Fruit fly (Drosophila melanogaster) whole organism, embryonic: ENCODE data around the gene Rh4.

Source experiments
- CG10321 ChIP-seq: fragments of 200-800 bp; sonication (Bioruptor generic); IDR thresholded peaks from 2 replicates; pipeline ENCODE4 v1.3.6; 2022; ENCODE audit warnings: missing biosample characterization, missing genetic modification characterization
- CG11247 ChIP-seq: fragments of 200-800 bp; sonication (Bioruptor generic); IDR thresholded peaks from 2 replicates; pipeline ENCODE4 v1.3.6; 2022; ENCODE audit warnings: missing biosample characterization, missing genetic modification characterization
- CG11456 ChIP-seq: fragments of 200-800 bp; sonication (Bioruptor generic); IDR thresholded peaks from 3 replicates; pipeline ENCODE4 v1.3.6; 2022; ENCODE audit warnings: missing biosample characterization, missing genetic modification characterization
- CG12236 ChIP-seq: fragments of 200-800 bp; sonication (Bioruptor generic); optimal IDR thresholded peaks from 2 replicates; lab custom pipeline; 2016; ENCODE audit warnings: missing biosample characterization, missing genetic modification characterization
- CG12744 ChIP-seq: fragments of 200-800 bp; sonication (Bioruptor generic); optimal IDR thresholded peaks from 2 replicates; lab custom pipeline; 2016; ENCODE audit warnings: missing biosample characterization, missing genetic modification characterization
- CG15514 ChIP-seq: fragments of 200-800 bp; sonication (Bioruptor generic); optimal IDR thresholded peaks from 3 replicates; lab custom pipeline; 2017; ENCODE audit warnings: missing biosample characterization, missing genetic modification characterization, mild to moderate bottlenecking, moderate library complexity, missing genetic modification reagents
- CG17186 ChIP-seq: fragments of 200-800 bp; sonication (Bioruptor generic); optimal IDR thresholded peaks from 3 replicates; lab custom pipeline; 2017; ENCODE audit warnings: missing biosample characterization, missing genetic modification reagents, missing genetic modification characterization
- CG17328 ChIP-seq: fragments of 200-800 bp; sonication (Bioruptor generic); IDR thresholded peaks from 2 replicates; pipeline ENCODE4 v1.3.6; 2022; ENCODE audit warnings: missing biosample characterization, missing genetic modification characterization
- CG17829 ChIP-seq: fragments of 200-800 bp; optimal IDR thresholded peaks from 2 replicates; lab custom pipeline; 2019; ENCODE audit warnings: missing biosample characterization, mild to moderate bottlenecking, missing genetic modification characterization, moderate library complexity
- CG2129 ChIP-seq: fragments of 200-800 bp; sonication (Bioruptor generic); IDR thresholded peaks from 2 replicates; pipeline ENCODE4 v1.3.6; 2022; ENCODE audit warnings: missing biosample characterization, missing genetic modification characterization; ENCODE audit not compliant: partially characterized antibody
- CG30403 ChIP-seq: fragments of 200-800 bp; sonication (Bioruptor generic); optimal IDR thresholded peaks from 3 replicates; lab custom pipeline; 2016; ENCODE audit warnings: missing biosample characterization, missing genetic modification characterization
- CG34224 ChIP-seq: fragments of 200-800 bp; sonication (Bioruptor generic); IDR thresholded peaks from 3 replicates; pipeline ENCODE4 v1.3.6; 2022; ENCODE audit warnings: missing biosample characterization, missing genetic modification characterization; ENCODE audit not compliant: partially characterized antibody
- CG3847 ChIP-seq: fragments of 200-800 bp; sonication (Bioruptor generic); IDR thresholded peaks from 2 replicates; pipeline ENCODE4 v1.3.6; 2022; ENCODE audit warnings: missing biosample characterization, missing genetic modification characterization
- CG4360 ChIP-seq: fragments of 200-800 bp; sonication (Bioruptor generic); IDR thresholded peaks from 2 replicates; pipeline ENCODE4 v1.3.6; 2022; ENCODE audit warnings: missing biosample characterization, missing genetic modification characterization
- CG4424 ChIP-seq: fragments of 200-800 bp; sonication (Bioruptor generic); optimal IDR thresholded peaks from 3 replicates; lab custom pipeline; 2016; ENCODE audit warnings: missing biosample characterization, missing genetic modification characterization
- CG5180 ChIP-seq: fragments of 200-800 bp; sonication (Bioruptor generic); optimal IDR thresholded peaks from 3 replicates; lab custom pipeline; 2017; ENCODE audit warnings: missing biosample characterization, missing genetic modification characterization, mild to moderate bottlenecking, moderate library complexity, missing genetic modification reagents
- CG5953 ChIP-seq: fragments of 200-800 bp; sonication (Bioruptor generic); IDR thresholded peaks from 2 replicates; pipeline ENCODE4 v1.3.6; 2022; ENCODE audit warnings: missing biosample characterization, missing genetic modification characterization
- CG8089 ChIP-seq: fragments of 200-800 bp; sonication (Bioruptor generic); optimal IDR thresholded peaks from 3 replicates; lab custom pipeline; 2016; ENCODE audit warnings: missing biosample characterization, missing genetic modification characterization
- CG9797 ChIP-seq: fragments of 200-800 bp; sonication (Bioruptor generic); optimal IDR thresholded peaks from 3 replicates; lab custom pipeline; 2018; ENCODE audit warnings: missing biosample characterization, mild to moderate bottlenecking, missing genetic modification characterization
- CTCF ChIP-seq: fragments of 200-800 bp; sonication (Bioruptor generic); optimal IDR thresholded peaks from 2 replicates; lab custom pipeline; 2017; ENCODE audit warnings: missing biosample characterization, mild to moderate bottlenecking, missing genetic modification characterization, moderate library complexity
- Camta ChIP-seq: fragments of 200-800 bp; sonication (Bioruptor generic); optimal IDR thresholded peaks from 2 replicates; lab custom pipeline; 2016; ENCODE audit warnings: missing biosample characterization, missing genetic modification characterization
- CoRest ChIP-seq: fragments of 200-800 bp; sonication (Bioruptor generic); optimal IDR thresholded peaks from 3 replicates; lab custom pipeline; 2018; ENCODE audit warnings: missing biosample characterization, mild to moderate bottlenecking, missing genetic modification characterization, moderate library complexity
- GATAe ChIP-seq: fragments of 200-800 bp; sonication (Bioruptor generic); conservative IDR thresholded peaks from 2 replicates; pipeline ENCODE4 v1.3.6; 2022; ENCODE audit warnings: missing biosample characterization, missing genetic modification characterization
- Gug ChIP-seq: fragments of 200-800 bp; sonication (Bioruptor generic); IDR thresholded peaks from 4 replicates; pipeline ENCODE4 v1.3.6; 2022; ENCODE audit warnings: missing biosample characterization, missing genetic modification characterization
- Hr39 ChIP-seq: fragments of >200 bp; optimal IDR thresholded peaks from 2 replicates; lab custom pipeline; 2017
- MBD-R2 ChIP-seq: fragments of 200-800 bp; sonication (Bioruptor generic); IDR thresholded peaks from 2 replicates; pipeline ENCODE4 v1.3.6; 2022; ENCODE audit warnings: missing biosample characterization, missing genetic modification characterization
- Nf-YA ChIP-seq: fragments of 200-800 bp; sonication (Bioruptor generic); IDR thresholded peaks from 2 replicates; pipeline ENCODE4 v1.3.6; 2022; ENCODE audit warnings: missing biosample characterization, missing genetic modification characterization
- Oaz ChIP-seq: fragments of 200-800 bp; sonication (Bioruptor generic); IDR thresholded peaks from 2 replicates; pipeline ENCODE4 v1.3.6; 2022; ENCODE audit warnings: missing biosample characterization, missing genetic modification characterization
- Sox102F ChIP-seq: fragments of 200-800 bp; sonication (Bioruptor generic); optimal IDR thresholded peaks from 2 replicates; lab custom pipeline; 2018; ENCODE audit warnings: missing biosample characterization, mild to moderate bottlenecking, missing genetic modification characterization, moderate library complexity
- ato ChIP-seq: fragments of 200-800 bp; sonication (Bioruptor generic); IDR thresholded peaks from 2 replicates; pipeline ENCODE4 v1.3.6; 2022; ENCODE audit warnings: missing biosample characterization, missing genetic modification characterization; ENCODE audit not compliant: partially characterized antibody
- cg ChIP-seq: fragments of 200-800 bp; sonication (Bioruptor generic); optimal IDR thresholded peaks from 3 replicates; lab custom pipeline; 2019; ENCODE audit warnings: missing biosample characterization, mild to moderate bottlenecking, missing genetic modification characterization, moderate library complexity
- chif ChIP-seq, 2 experiments: fragments of 200-800 bp; sonication (Bioruptor generic); optimal IDR thresholded peaks; 3 replicates each; lab custom pipeline; 2016; ENCODE audit warnings: missing biosample characterization in 2 of 2, missing genetic modification characterization in 2 of 2
- ci ChIP-seq: fragments of 200-800 bp; sonication (Bioruptor generic); IDR thresholded peaks from 3 replicates; pipeline ENCODE4 v1.3.6; 2022; ENCODE audit warnings: missing biosample characterization, missing genetic modification characterization
- dan ChIP-seq: fragments of 200-800 bp; sonication (Bioruptor generic); IDR thresholded peaks from 2 replicates; pipeline ENCODE4 v1.3.6; 2022; ENCODE audit warnings: missing biosample characterization, missing genetic modification characterization
- eve ChIP-seq, 2 experiments: fragments of >200 bp; optimal IDR thresholded peaks; 2 replicates each; lab custom pipeline; 2017; ENCODE audit warnings: missing biosample characterization in 2 of 2, missing genetic modification characterization in 2 of 2
- gt ChIP-seq: fragments of 200-800 bp; sonication (Bioruptor generic); IDR thresholded peaks from 2 replicates; pipeline ENCODE4 v1.3.6; 2022; ENCODE audit warnings: missing biosample characterization, missing genetic modification characterization
- hbn ChIP-seq: fragments of 200-800 bp; sonication (Bioruptor generic); IDR thresholded peaks from 2 replicates; pipeline ENCODE4 v1.3.6; 2022; ENCODE audit warnings: missing biosample characterization, missing genetic modification characterization; ENCODE audit not compliant: partially characterized antibody
- kah ChIP-seq: fragments of 200-800 bp; sonication (Bioruptor generic); optimal IDR thresholded peaks from 2 replicates; lab custom pipeline; 2018; ENCODE audit warnings: missing biosample characterization, mild to moderate bottlenecking, missing genetic modification characterization
- lab ChIP-seq: fragments of 200-800 bp; sonication (Bioruptor generic); optimal IDR thresholded peaks from 3 replicates; lab custom pipeline; 2017; ENCODE audit warnings: missing biosample characterization, missing genetic modification characterization, mild to moderate bottlenecking, moderate library complexity, missing genetic modification reagents
- mirr ChIP-seq: fragments of 200-800 bp; sonication (Bioruptor generic); optimal IDR thresholded peaks from 3 replicates; lab custom pipeline; 2018; ENCODE audit warnings: missing biosample characterization, mild to moderate bottlenecking, missing genetic modification characterization
- nom ChIP-seq: fragments of 200-800 bp; sonication (Bioruptor generic); optimal IDR thresholded peaks from 2 replicates; lab custom pipeline; 2017; ENCODE audit warnings: missing biosample characterization, missing genetic modification characterization, mild to moderate bottlenecking, moderate library complexity, missing genetic modification reagents
- rib ChIP-seq: fragments of 200-800 bp; sonication (Bioruptor generic); IDR thresholded peaks from 2 replicates; pipeline ENCODE4 v1.3.6; 2022; ENCODE audit warnings: missing biosample characterization, missing genetic modification characterization
- run ChIP-seq: fragments of 200-800 bp; sonication (Bioruptor generic); optimal IDR thresholded peaks from 3 replicates; lab custom pipeline; 2018; ENCODE audit warnings: missing biosample characterization, mild to moderate bottlenecking, missing genetic modification characterization
- sisA ChIP-seq: fragments of 200-800 bp; sonication (Bioruptor generic); IDR thresholded peaks from 2 replicates; pipeline ENCODE4 v1.3.6; 2022; ENCODE audit warnings: missing biosample characterization, missing genetic modification characterization
- slp2 ChIP-seq: fragments of 200-800 bp; sonication (Bioruptor generic); optimal IDR thresholded peaks from 2 replicates; lab custom pipeline; 2016; ENCODE audit warnings: missing biosample characterization, missing genetic modification characterization
- tgo ChIP-seq: fragments of 200-800 bp; sonication (Bioruptor generic); IDR thresholded peaks from 3 replicates; pipeline ENCODE4 v1.3.6; 2022; ENCODE audit warnings: missing biosample characterization, missing genetic modification characterization
- tin ChIP-seq: fragments of 200-800 bp; sonication (Bioruptor generic); optimal IDR thresholded peaks from 3 replicates; lab custom pipeline; 2016; ENCODE audit warnings: missing biosample characterization, missing genetic modification characterization
- ttk ChIP-seq: fragments of 200-800 bp; sonication (Bioruptor generic); IDR thresholded peaks from 2 replicates; pipeline ENCODE4 v2.1.2; 2022; ENCODE audit warnings: missing biosample characterization, missing genetic modification characterization
- unc-4 ChIP-seq: fragments of 200-800 bp; sonication (Bioruptor generic); IDR thresholded peaks from 2 replicates; pipeline ENCODE4 v1.3.6; 2022; ENCODE audit warnings: missing biosample characterization, missing genetic modification characterization; ENCODE audit not compliant: partially characterized antibody
- unpg ChIP-seq: fragments of 200-800 bp; sonication (Bioruptor generic); optimal IDR thresholded peaks from 3 replicates; lab custom pipeline; 2018; ENCODE audit warnings: missing biosample characterization, mild to moderate bottlenecking, missing genetic modification characterization, moderate library complexity

Rh4 gene

dm6 chr3L:16853533-16854386, 8.6 kb downstream of the Rh4 start, which contains the start of gene sina (continued):
- peak; percentile 8 for TF ChIP-seq nom
- TF ChIP-seq Nf-YA, result no peak
- TF ChIP-seq CG9797 (GFP tag; lab: Kevin White, UChicago), result peak; percentile 44
- TF ChIP-seq hbn (GFP tag; lab: Robert Waterston, UW), result peak; percentile 71
- no peak for TF ChIP-seq gt (GFP tag; lab: Robert Waterston, UW)
- TF ChIP-seq sisA (GFP tag; lab: Robert Waterston, UW), result no peak
- TF ChIP-seq slp2 (GFP tag; lab: Kevin White, UChicago), result no peak
- no peak for TF ChIP-seq unpg (GFP tag; lab: Kevin White, UChicago)
- no peak for TF ChIP-seq tgo (GFP tag; lab: Robert Waterston, UW)
- TF ChIP-seq CG5953 (GFP tag; lab: Robert Waterston, UW), result no peak
- TF ChIP-seq ttk, result no peak
- TF ChIP-seq ci (GFP tag; lab: Robert Waterston, UW), result no peak; the same call in 2 of the 3 replicates
- TF ChIP-seq CG15514, result peak; percentile 71
- TF ChIP-seq CG2129 (GFP tag; lab: Robert Waterston, UW), result peak; percentile 25; the same call in 1 of the 2 replicates
- TF ChIP-seq unc-4 (GFP tag; lab: Robert Waterston, UW), result peak; percentile 76
- no peak for TF ChIP-seq run (tag; lab: Kevin White, UChicago)
- TF ChIP-seq CG3847 (GFP tag; lab: Robert Waterston, UW), result peak; percentile 20; the same call in 1 of the 2 replicates
- no peak for TF ChIP-seq CG10321
- no peak for TF ChIP-seq CG8089 (GFP tag; lab: Kevin White, UChicago)
- no peak for TF ChIP-seq Hr39 (lab: Kevin White, UChicago)
- TF ChIP-seq CG4360, result peak; percentile 86
- TF ChIP-seq CG12744 (GFP tag; lab: Kevin White, UChicago), result peak; percentile 4
- no peak for TF ChIP-seq chif (GFP tag; optimal IDR thresholded peaks at IDR 0.05; lab: Kevin White, UChicago)
- peak; percentile 72 for TF ChIP-seq CG17829 (tag; lab: Kevin White, UChicago)
- no peak for TF ChIP-seq cg (GFP tag; lab: Kevin White, UChicago)
- TF ChIP-seq CG12236 (GFP tag; lab: Kevin White, UChicago), result no peak
- TF ChIP-seq CG11247 (GFP tag; lab: Robert Waterston, UW), result no peak
- TF ChIP-seq Gug (GFP tag; lab: Robert Waterston, UW), result no peak
- TF ChIP-seq CG17328 (GFP tag; lab: Robert Waterston, UW), result no peak
- peak; percentile 7 for TF ChIP-seq tin (GFP tag; lab: Kevin White, UChicago)
- peak; percentile 48 for TF ChIP-seq MBD-R2 (GFP tag; lab: Robert Waterston, UW)
- peak; percentile 68 for TF ChIP-seq CoRest (tag; lab: Kevin White, UChicago)
- TF ChIP-seq CG5180 (GFP tag; lab: Kevin White, UChicago), result no peak
- peak; percentile 26 for TF ChIP-seq CG30403 (GFP tag; lab: Kevin White, UChicago)
- peak; percentile 27 for TF ChIP-seq Camta (GFP tag; lab: Kevin White, UChicago)
- no peak for TF ChIP-seq lab (GFP tag; lab: Kevin White, UChicago)
- TF ChIP-seq rib, result no peak
- peak; percentile 87 for TF ChIP-seq kah (GFP tag; lab: Kevin White, UChicago)
- TF ChIP-seq CTCF (GFP tag; lab: Kevin White, UChicago), result peak; percentile 42
- no peak for TF ChIP-seq GATAe
- TF ChIP-seq mirr (GFP tag; lab: Kevin White, UChicago), result no peak
- peak; percentile 84 for TF ChIP-seq CG34224
- no peak for TF ChIP-seq dan (GFP tag; lab: Robert Waterston, UW)
- TF ChIP-seq CG11456, result no peak
- no peak for TF ChIP-seq CG4424
- no peak for TF ChIP-seq Sox102F (GFP tag; lab: Kevin White, UChicago)
- TF ChIP-seq CG17186 (GFP tag; lab: Kevin White, UChicago), result no peak
- TF ChIP-seq eve (GFP tag; optimal IDR thresholded peaks at IDR 0.05; lab: Kevin White, UChicago), result no peak
- no peak for TF ChIP-seq Oaz (GFP tag; lab: Robert Waterston, UW)
- TF ChIP-seq ato, result peak; percentile 90
